Worm (Caenorhabditis elegans): ENCODE data around the gene T08A11.1.

- TF ChIP-seq nhr-28 (tag; optimal IDR thresholded peaks at IDR 0.05) = no peak
- TF ChIP-seq pqm-1 (tag; optimal IDR thresholded peaks at IDR 0.05) = no peak
- TF ChIP-seq fkh-10 (GFP tag; optimal IDR thresholded peaks at IDR 0.05) = no peak
- no peak for TF ChIP-seq fos-1 (tag; optimal IDR thresholded peaks at IDR 0.05)
- TF ChIP-seq snpc-4 (tag; optimal IDR thresholded peaks at IDR 0.05) = no peak
- no peak for TF ChIP-seq egl-27 (tag; optimal IDR thresholded peaks at IDR 0.05)
Observed at ce11 chrIII:4224722-4225121, 38.2 kb downstream of the T08A11.1 start.

Data from whole organism, L3 larva.